Fruit fly (Drosophila melanogaster) whole organism, prepupa: Measurements from ENCODE around the gene comm3.

Source experiments
- Blimp-1 ChIP-seq: fragments of 200-800 bp; sonication (Bioruptor generic); optimal IDR thresholded peaks from 3 replicates; lab custom pipeline; 2017; ENCODE audit warnings: missing biosample characterization, missing genetic modification characterization, mild to moderate bottlenecking, moderate library complexity, missing genetic modification reagents
- CG11902 ChIP-seq: fragments of 200-800 bp; sonication (Bioruptor generic); optimal IDR thresholded peaks from 3 replicates; lab custom pipeline; 2016; ENCODE audit warnings: missing biosample characterization, missing genetic modification characterization
- CG3032 ChIP-seq: fragments of 200-800 bp; optimal IDR thresholded peaks from 2 replicates; lab custom pipeline; 2019; ENCODE audit warnings: missing biosample characterization, mild to moderate bottlenecking, missing genetic modification characterization, moderate library complexity
- CG31627 ChIP-seq: fragments of 200-800 bp; sonication (Bioruptor generic); optimal IDR thresholded peaks from 3 replicates; lab custom pipeline; 2016; ENCODE audit warnings: missing biosample characterization, missing genetic modification characterization
- CG32006 ChIP-seq: fragments of 200-800 bp; sonication (Bioruptor generic); optimal IDR thresholded peaks from 3 replicates; lab custom pipeline; 2017; ENCODE audit warnings: missing biosample characterization, mild to moderate bottlenecking, missing genetic modification characterization
- CG34406 ChIP-seq: fragments of 200-800 bp; sonication (Bioruptor generic); optimal IDR thresholded peaks from 3 replicates; lab custom pipeline; 2016; ENCODE audit warnings: missing biosample characterization, missing genetic modification characterization
- CG3919 ChIP-seq: fragments of 200-800 bp; sonication (Bioruptor generic); optimal IDR thresholded peaks from 3 replicates; lab custom pipeline; 2016; ENCODE audit warnings: missing biosample characterization, missing genetic modification characterization
- CG6163 ChIP-seq: fragments of 200-800 bp; sonication (Bioruptor generic); IDR thresholded peaks from 3 replicates; pipeline ENCODE4 v1.3.6; 2022; ENCODE audit warnings: missing biosample characterization, missing genetic modification characterization
- CG6854 ChIP-seq: fragments of 200-800 bp; sonication (Bioruptor generic); optimal IDR thresholded peaks from 2 replicates; lab custom pipeline; 2017; ENCODE audit warnings: missing biosample characterization, mild to moderate bottlenecking, missing genetic modification characterization
- CG7368 ChIP-seq: fragments of 200-800 bp; sonication (Bioruptor generic); optimal IDR thresholded peaks from 3 replicates; lab custom pipeline; 2016; ENCODE audit warnings: missing biosample characterization, missing genetic modification characterization
- CG8119 ChIP-seq: fragments of 200-800 bp; sonication (Bioruptor generic); IDR thresholded peaks from 3 replicates; pipeline ENCODE4 v1.3.6; 2022; ENCODE audit warnings: missing biosample characterization, missing genetic modification characterization
- CG8632 ChIP-seq: fragments of 200-800 bp; sonication (Bioruptor generic); optimal IDR thresholded peaks from 3 replicates; lab custom pipeline; 2016; ENCODE audit warnings: missing biosample characterization, missing genetic modification characterization
- Eip75B ChIP-seq: fragments of 200-800 bp; sonication (Bioruptor generic); optimal IDR thresholded peaks from 3 replicates; lab custom pipeline; 2016; ENCODE audit warnings: missing biosample characterization, missing genetic modification characterization
- Eip78C ChIP-seq: fragments of 200-800 bp; sonication (Bioruptor generic); peaks from one replicate; lab custom pipeline; 2016; ENCODE audit warnings: missing biosample characterization, missing genetic modification characterization
- Eip93F ChIP-seq: fragments of 200-800 bp; sonication (Bioruptor generic); optimal IDR thresholded peaks from 2 replicates; lab custom pipeline; 2016; ENCODE audit warnings: missing biosample characterization, mild to moderate bottlenecking, missing genetic modification characterization
- Hr4 ChIP-seq: fragments of 200-800 bp; sonication (Bioruptor generic); optimal IDR thresholded peaks from 3 replicates; lab custom pipeline; 2016; ENCODE audit warnings: missing biosample characterization, missing genetic modification characterization
- Met ChIP-seq: fragments of 200-800 bp; sonication (Bioruptor generic); optimal IDR thresholded peaks from 3 replicates; lab custom pipeline; 2016; ENCODE audit warnings: missing biosample characterization, missing genetic modification characterization
- OdsH ChIP-seq: fragments of 200-800 bp; sonication (Bioruptor generic); optimal IDR thresholded peaks from 3 replicates; lab custom pipeline; 2016; ENCODE audit warnings: missing biosample characterization, missing genetic modification characterization
- Smox ChIP-seq: fragments of 200-800 bp; sonication (Bioruptor generic); optimal IDR thresholded peaks from 3 replicates; lab custom pipeline; 2016; ENCODE audit warnings: missing biosample characterization, missing genetic modification characterization
- Sox102F ChIP-seq: fragments of 200-800 bp; sonication (Bioruptor generic); optimal IDR thresholded peaks from 2 replicates; lab custom pipeline; 2016; ENCODE audit warnings: missing biosample characterization, mild to moderate bottlenecking, missing genetic modification characterization
- Sox14 ChIP-seq: fragments of 200-800 bp; sonication (Bioruptor generic); optimal IDR thresholded peaks from 3 replicates; lab custom pipeline; 2016; ENCODE audit warnings: missing biosample characterization, missing genetic modification characterization
- Sox15 ChIP-seq: fragments of 200-800 bp; sonication (Bioruptor generic); optimal IDR thresholded peaks from 3 replicates; lab custom pipeline; 2016; ENCODE audit warnings: missing biosample characterization, missing genetic modification characterization
- cyc ChIP-seq: fragments of 200-800 bp; sonication (Bioruptor generic); optimal IDR thresholded peaks from 3 replicates; lab custom pipeline; 2016; ENCODE audit warnings: missing biosample characterization, missing genetic modification characterization
- dac ChIP-seq: fragments of 200-800 bp; sonication (Bioruptor generic); optimal IDR thresholded peaks from 2 replicates; lab custom pipeline; 2017; ENCODE audit warnings: missing biosample characterization, mild to moderate bottlenecking, missing genetic modification characterization
- esn ChIP-seq: fragments of 200-800 bp; sonication (Bioruptor generic); optimal IDR thresholded peaks from 2 replicates; lab custom pipeline; 2016; ENCODE audit warnings: missing biosample characterization, mild to moderate bottlenecking, missing genetic modification characterization, moderate library complexity
- fd59A ChIP-seq: fragments of 200-800 bp; sonication (Bioruptor generic); optimal IDR thresholded peaks from 2 replicates; lab custom pipeline; 2017; ENCODE audit warnings: missing biosample characterization, mild to moderate bottlenecking, missing genetic modification characterization, missing genetic modification reagents
- fd85E ChIP-seq: fragments of 200-800 bp; sonication (Bioruptor generic); optimal IDR thresholded peaks from 3 replicates; lab custom pipeline; 2016; ENCODE audit warnings: missing biosample characterization, missing genetic modification characterization
- fkh ChIP-seq: fragments of 200-800 bp; sonication (Bioruptor generic); optimal IDR thresholded peaks from 3 replicates; lab custom pipeline; 2017; ENCODE audit warnings: missing biosample characterization, mild to moderate bottlenecking, missing genetic modification characterization, moderate library complexity
- lz ChIP-seq: fragments of 200-800 bp; sonication (Bioruptor generic); optimal IDR thresholded peaks from 3 replicates; lab custom pipeline; 2016; ENCODE audit warnings: missing biosample characterization, missing genetic modification characterization
- net ChIP-seq: fragments of 200-800 bp; sonication (Bioruptor generic); optimal IDR thresholded peaks from 3 replicates; lab custom pipeline; 2016; ENCODE audit warnings: missing biosample characterization, missing genetic modification characterization
- salr ChIP-seq, 2 experiments: fragments of 200-800 bp; sonication (Bioruptor generic); optimal IDR thresholded peaks; 3 replicates each; lab custom pipeline; 2016 to 2018; ENCODE audit warnings: missing biosample characterization in 2 of 2, missing genetic modification characterization in 2 of 2, mild to moderate bottlenecking in 1 of 2
- ss ChIP-seq, 2 experiments: fragments of 200-800 bp; sonication (Bioruptor generic); optimal IDR thresholded peaks; 2 replicates in 1 of 2; 3 replicates in 1 of 2; lab custom pipeline; 2017 to 2018; ENCODE audit warnings: mild to moderate bottlenecking in 2 of 2, missing biosample characterization in 2 of 2, missing genetic modification characterization in 2 of 2, moderate library complexity in 1 of 2
- topi ChIP-seq: fragments of 200-800 bp; sonication (Bioruptor generic); optimal IDR thresholded peaks from 3 replicates; lab custom pipeline; 2016; ENCODE audit warnings: missing biosample characterization, missing genetic modification characterization
- vri ChIP-seq: fragments of 200-800 bp; sonication (Bioruptor generic); optimal IDR thresholded peaks from 3 replicates; lab custom pipeline; 2016; ENCODE audit warnings: missing biosample characterization, mild to moderate bottlenecking, missing genetic modification characterization

Gene comm3

DNA sequence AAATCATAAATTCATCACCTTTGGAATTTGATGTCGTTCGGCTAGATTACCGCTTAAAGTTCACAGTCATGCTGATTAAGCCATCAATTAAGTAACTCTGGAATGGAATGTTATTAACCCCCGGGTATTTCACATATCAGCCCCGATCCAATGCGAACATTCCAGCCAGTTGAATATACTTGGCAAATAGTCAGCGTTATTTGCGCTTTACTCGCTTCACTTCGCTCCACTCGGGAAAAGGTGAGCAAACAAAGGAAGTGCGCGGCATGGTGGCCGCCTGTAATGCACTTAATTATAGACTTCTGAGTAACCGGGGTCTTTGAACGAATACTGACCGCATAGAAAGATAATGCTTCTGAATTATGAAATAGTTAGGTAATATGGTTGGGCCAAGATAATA lies 9.9 kb downstream of the comm3 start (continued):
- TF ChIP-seq Smox (GFP tag; lab: Kevin White, UChicago) (no peak), Eip75B (GFP tag; lab: Kevin White, UChicago) (no peak), fd85E (GFP tag; lab: Kevin White, UChicago) (no peak), Hr4 (GFP tag; lab: Kevin White, UChicago) (no peak), CG34406 (GFP tag; lab: Kevin White, UChicago) (peak; percentile 23), ss (GFP tag; optimal IDR thresholded peaks at IDR 0.05; lab: Kevin White, UChicago) (peak in 1 of 2 experiments; percentile 27), CG6854 (GFP tag; lab: Kevin White, UChicago) (no peak), cyc (GFP tag; lab: Kevin White, UChicago) (no peak), topi (GFP tag; lab: Kevin White, UChicago) (no peak), CG6163 (GFP tag; lab: Robert Waterston, UW) (no peak), CG8119 (GFP tag; lab: Robert Waterston, UW) (no peak), Sox14 (GFP tag; lab: Kevin White, UChicago) (peak; percentile 4), Met (GFP tag; lab: Kevin White, UChicago) (no peak), lz (no peak), Sox102F (no peak), esn (GFP tag; lab: Kevin White, UChicago) (no peak), fkh (GFP tag; lab: Kevin White, UChicago) (peak; percentile 27), Sox15 (GFP tag; lab: Kevin White, UChicago) (no peak)

DNA sequence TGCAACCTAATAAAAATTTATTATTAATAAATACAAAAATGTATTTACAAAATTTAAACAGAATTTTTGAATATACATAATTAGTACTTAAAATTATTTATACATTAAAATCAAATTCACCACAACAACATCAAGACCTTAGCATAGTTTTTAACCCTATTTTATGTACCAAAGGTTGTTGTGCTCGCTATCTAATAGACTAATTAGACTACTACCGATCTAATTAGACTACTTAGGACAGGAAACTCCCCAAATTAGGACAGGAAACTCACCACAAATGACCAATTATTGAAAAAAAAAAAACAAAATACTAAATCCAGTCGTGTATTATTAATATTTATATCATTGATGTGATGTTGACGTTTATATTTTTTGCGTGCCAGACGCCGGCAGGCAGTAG lies 10.6 kb downstream of the comm3 start:
- no peak for TF ChIP-seq CG6163 (GFP tag; lab: Robert Waterston, UW)
- TF ChIP-seq CG31627 (GFP tag; lab: Kevin White, UChicago), result no peak
- no peak for TF ChIP-seq Hr4 (GFP tag; lab: Kevin White, UChicago)
- no peak for TF ChIP-seq CG32006 (GFP tag; lab: Kevin White, UChicago)
- no peak for TF ChIP-seq CG7368 (GFP tag; lab: Kevin White, UChicago)
- no peak for TF ChIP-seq salr (GFP tag; optimal IDR thresholded peaks at IDR 0.05; lab: Kevin White, UChicago)
- TF ChIP-seq OdsH, result no peak
- TF ChIP-seq CG3032 (tag; lab: Kevin White, UChicago), result no peak
- TF ChIP-seq Met (GFP tag; lab: Kevin White, UChicago), result no peak

DNA sequence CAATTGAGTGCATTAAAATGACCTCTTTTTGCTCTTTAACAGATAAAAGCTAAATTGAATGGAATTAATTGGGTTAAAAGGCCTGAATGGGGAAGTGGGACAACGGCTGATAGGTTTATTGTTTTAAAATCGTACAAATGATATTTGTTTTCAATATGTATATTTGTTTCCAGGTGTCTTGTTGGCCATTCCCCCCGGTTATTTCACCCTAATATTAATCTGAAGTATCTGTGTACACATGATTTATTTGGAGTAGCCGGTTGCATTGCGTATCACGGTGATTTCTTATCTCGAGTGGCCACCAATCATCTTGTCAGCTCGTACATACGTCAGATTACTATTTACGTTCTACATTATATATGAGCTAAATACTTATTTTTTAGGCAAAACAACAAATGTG lies 11.2 kb downstream of the comm3 start:
- TF ChIP-seq fd59A (GFP tag; lab: Kevin White, UChicago), result no peak
- no peak for TF ChIP-seq Smox (GFP tag; lab: Kevin White, UChicago)
- no peak for TF ChIP-seq Blimp-1 (GFP tag; lab: Kevin White, UChicago)
- peak; percentile 42 for TF ChIP-seq fkh (GFP tag; lab: Kevin White, UChicago)
- no peak for TF ChIP-seq Sox14 (GFP tag; lab: Kevin White, UChicago)
- peak; percentile 3 for TF ChIP-seq Eip93F (GFP tag; lab: Kevin White, UChicago)
- TF ChIP-seq vri (GFP tag; lab: Kevin White, UChicago), result peak; percentile 83
- peak; percentile 5 for TF ChIP-seq CG8632
- TF ChIP-seq Eip78C (GFP tag; lab: Kevin White, UChicago), result peak; percentile 46
- no peak for TF ChIP-seq cyc (GFP tag; lab: Kevin White, UChicago)

DNA sequence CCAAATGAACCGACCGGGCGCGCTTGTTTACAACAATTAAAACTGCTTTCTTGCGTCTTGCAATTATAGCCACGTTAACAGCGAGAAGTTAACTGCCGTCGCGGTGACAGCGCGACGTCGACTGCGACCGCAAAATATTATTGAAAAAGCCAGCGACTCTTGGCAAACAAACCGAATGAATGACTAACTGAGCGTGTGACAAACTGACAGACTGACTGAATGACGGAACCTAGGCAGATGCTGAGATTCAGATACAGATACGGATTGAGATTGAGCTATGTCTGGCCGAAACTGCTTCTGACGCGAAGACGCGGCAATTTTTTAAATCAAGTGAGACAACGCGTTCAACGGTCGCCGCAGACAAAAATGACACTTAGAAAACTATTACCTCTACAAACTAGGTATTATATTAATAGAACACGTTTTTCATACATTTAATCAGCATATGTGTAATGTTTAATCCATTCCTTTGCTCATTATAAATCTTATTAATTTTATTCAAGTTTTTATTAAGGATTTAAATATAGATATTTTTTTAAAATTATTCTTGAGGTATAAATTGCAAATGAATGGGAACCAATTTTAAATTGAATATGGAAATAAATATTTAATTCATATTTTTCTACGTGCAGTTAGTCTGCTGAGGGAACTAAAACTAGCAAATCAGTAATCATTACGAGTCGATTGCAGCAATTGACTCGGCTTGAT lies 13.0 kb downstream of the comm3 start:
- TF ChIP-seq CG11902 (GFP tag; lab: Kevin White, UChicago) (no peak), net (no peak), fkh (GFP tag; lab: Kevin White, UChicago) (peak; percentile 41), Eip78C (GFP tag; lab: Kevin White, UChicago) (no peak), dac (no peak), cyc (GFP tag; lab: Kevin White, UChicago) (no peak), esn (GFP tag; lab: Kevin White, UChicago) (no peak), CG3919 (GFP tag; lab: Kevin White, UChicago) (no peak), CG7368 (GFP tag; lab: Kevin White, UChicago) (no peak)
